Worm (Caenorhabditis elegans) whole organism, young adult: ENCODE results near the gene B0403.6.

Source experiments
- C06A6.2 ChIP-seq: fragments of 200-800 bp; sonication (Bioruptor generic); conservative IDR thresholded peaks from 2 replicates; pipeline ENCODE4 v1.3.6; 2022; ENCODE audit warnings: missing genetic modification characterization, missing compliant biosample characterization
- C17E4.6 ChIP-seq: fragments of 200-800 bp; sonication (Bioruptor generic); IDR thresholded peaks from 2 replicates; pipeline ENCODE4 v1.3.6; 2022; ENCODE audit warnings: missing genetic modification reagents, missing genetic modification characterization, missing compliant biosample characterization
- F33H1.4 ChIP-seq: fragments of 200-800 bp; sonication (Bioruptor generic); IDR thresholded peaks from 2 replicates; pipeline ENCODE4 v1.3.6; 2022; ENCODE audit warnings: missing genetic modification reagents, missing genetic modification characterization, missing compliant biosample characterization
- F52B5.7 ChIP-seq: sonication (generic microtip); optimal IDR thresholded peaks from 2 replicates; lab custom pipeline; 2016; ENCODE audit warnings: mild to moderate bottlenecking, missing genetic modification characterization, missing compliant biosample characterization
- F57A8.1 ChIP-seq: fragments of 200-800 bp; sonication (Bioruptor generic); optimal IDR thresholded peaks from 2 replicates; lab custom pipeline; 2018; ENCODE audit warnings: mild to moderate bottlenecking, missing genetic modification characterization, moderate library complexity, missing compliant biosample characterization
- Y53F4B.3 ChIP-seq: fragments of 200-800 bp; sonication (Bioruptor generic); IDR thresholded peaks from 2 replicates; pipeline ENCODE4 v1.3.6; 2022; ENCODE audit warnings: missing genetic modification reagents, missing genetic modification characterization, missing compliant biosample characterization
- Y79H2A.3 ChIP-seq: fragments of 200-800 bp; sonication (Bioruptor generic); conservative IDR thresholded peaks from 2 replicates; pipeline ENCODE4 v1.3.6; 2022; ENCODE audit warnings: missing genetic modification reagents, missing genetic modification characterization, missing compliant biosample characterization
- ZK185.1 ChIP-seq: sonication (generic microtip); optimal IDR thresholded peaks from 2 replicates; lab custom pipeline; 2016; ENCODE audit warnings: mild to moderate bottlenecking, missing genetic modification characterization, missing compliant biosample characterization; ENCODE audit not compliant: poor library complexity, severe bottlenecking
- attf-5 ChIP-seq: fragments of 200-800 bp; sonication (Bioruptor generic); optimal IDR thresholded peaks from 2 replicates; lab custom pipeline; 2018; ENCODE audit warnings: mild to moderate bottlenecking, missing genetic modification characterization, missing compliant biosample characterization
- bed-1 ChIP-seq: fragments of 200-800 bp; sonication (Bioruptor generic); IDR thresholded peaks from 2 replicates; pipeline ENCODE4 v1.3.6; 2022; ENCODE audit warnings: missing genetic modification reagents, missing genetic modification characterization, missing compliant biosample characterization
- ceh-100 ChIP-seq: fragments of 200-800 bp; sonication (Bioruptor generic); IDR thresholded peaks from 2 replicates; pipeline ENCODE4 v1.3.6; 2022; ENCODE audit warnings: missing genetic modification reagents, missing genetic modification characterization, missing compliant biosample characterization
- ceh-27 ChIP-seq: fragments of 200-800 bp; sonication (Bioruptor generic); optimal IDR thresholded peaks from 2 replicates; lab custom pipeline; 2018; ENCODE audit warnings: mild to moderate bottlenecking, missing genetic modification characterization, moderate library complexity, missing compliant biosample characterization
- ceh-40 ChIP-seq: fragments of 200-800 bp; sonication (Bioruptor generic); IDR thresholded peaks from 2 replicates; pipeline ENCODE4 v1.3.6; 2022; ENCODE audit warnings: missing genetic modification characterization, missing compliant biosample characterization
- chd-7 ChIP-seq: sonication (generic microtip); optimal IDR thresholded peaks from 2 replicates; lab custom pipeline; 2016; ENCODE audit warnings: mild to moderate bottlenecking, missing genetic modification characterization, moderate library complexity, missing compliant biosample characterization
- dpff-1 ChIP-seq: sonication (generic microtip); optimal IDR thresholded peaks from 2 replicates; lab custom pipeline; 2017; ENCODE audit warnings: mild to moderate bottlenecking, missing genetic modification characterization, missing compliant biosample characterization
- dpl-1 ChIP-seq: fragments of 150-350 bp; optimal IDR thresholded peaks from 2 replicates; lab custom pipeline; 2014; ENCODE audit warnings: missing biosample characterization, missing genetic modification reagents, missing genetic modification characterization
- efl-1 ChIP-seq: fragments of 150-350 bp; optimal IDR thresholded peaks from 2 replicates; lab custom pipeline; 2014; ENCODE audit warnings: missing biosample characterization, missing genetic modification reagents, missing genetic modification characterization
- him-1 ChIP-seq: sonication (generic microtip); optimal IDR thresholded peaks from 2 replicates; lab custom pipeline; 2016; ENCODE audit warnings: missing genotype, missing genetic modification reagents, missing genetic modification characterization, missing compliant biosample characterization
- hmg-1.2 ChIP-seq: fragments of 200-800 bp; sonication (Bioruptor generic); IDR thresholded peaks from 2 replicates; pipeline ENCODE4 v1.3.6; 2022; ENCODE audit warnings: missing genetic modification reagents, missing genetic modification characterization, missing compliant biosample characterization
- lag-1 ChIP-seq: fragments of 200-800 bp; sonication (Bioruptor generic); IDR thresholded peaks from 2 replicates; pipeline ENCODE4 v1.3.6; 2022; ENCODE audit warnings: missing genetic modification reagents, missing genetic modification characterization, missing compliant biosample characterization
- lir-1 ChIP-seq: fragments of 200-800 bp; sonication (Bioruptor generic); conservative IDR thresholded peaks from 2 replicates; pipeline ENCODE4 v1.3.6; 2022; ENCODE audit warnings: missing genetic modification reagents, missing genetic modification characterization, missing compliant biosample characterization
- lsy-27 ChIP-seq: sonication (generic microtip); optimal IDR thresholded peaks from 2 replicates; lab custom pipeline; 2017; ENCODE audit warnings: missing genetic modification characterization, mild to moderate bottlenecking, missing compliant biosample characterization, antibody characterized with exemption, missing genotype, borderline replicate concordance; ENCODE audit not compliant: insufficient read depth
- madf-10 ChIP-seq: sonication (generic microtip); optimal IDR thresholded peaks from 2 replicates; lab custom pipeline; 2016; ENCODE audit warnings: mild to moderate bottlenecking, missing genetic modification characterization, missing compliant biosample characterization
- madf-6 ChIP-seq: fragments of 200-800 bp; sonication (Bioruptor generic); IDR thresholded peaks from 2 replicates; pipeline ENCODE4 v1.3.6; 2022; ENCODE audit warnings: missing genetic modification reagents, missing genetic modification characterization, missing compliant biosample characterization
- madf-8 ChIP-seq: fragments of 200-800 bp; sonication (Bioruptor generic); conservative IDR thresholded peaks from 2 replicates; pipeline ENCODE4 v1.3.6; 2022; ENCODE audit warnings: missing genetic modification reagents, missing genetic modification characterization, missing compliant biosample characterization
- mel-28 ChIP-seq: sonication (generic microtip); optimal IDR thresholded peaks from 2 replicates; lab custom pipeline; 2016; ENCODE audit warnings: borderline replicate concordance, mild to moderate bottlenecking, missing genetic modification characterization, missing compliant biosample characterization
- nfyb-1 ChIP-seq: fragments of 200-800 bp; sonication (Bioruptor generic); IDR thresholded peaks from 2 replicates; pipeline ENCODE4 v1.3.6; 2022; ENCODE audit warnings: missing genetic modification reagents, missing genetic modification characterization, missing compliant biosample characterization
- nhr-120 ChIP-seq: fragments of 200-800 bp; sonication (Bioruptor generic); IDR thresholded peaks from 2 replicates; pipeline ENCODE4 v1.3.6; 2022; ENCODE audit warnings: missing genetic modification characterization, missing compliant biosample characterization
- nhr-179 ChIP-seq: sonication (generic microtip); optimal IDR thresholded peaks from 2 replicates; lab custom pipeline; 2016; ENCODE audit warnings: mild to moderate bottlenecking, missing genetic modification characterization, missing compliant biosample characterization
- nhr-80 ChIP-seq: sonication (generic microtip); optimal IDR thresholded peaks from 2 replicates; lab custom pipeline; 2016; ENCODE audit warnings: missing genetic modification characterization, missing compliant biosample characterization
- rpc-1 ChIP-seq, 2 experiments: fragments of 150-350 bp in 1 of 2; sonication (generic microtip) in 1 of 2; optimal IDR thresholded peaks; 2 replicates each; lab custom pipeline; 2014 to 2018; ENCODE audit warnings: missing biosample characterization in 1 of 2, missing genetic modification characterization in 1 of 2, missing genetic modification reagents in 1 of 2, missing genotype in 1 of 2
- sea-2 ChIP-seq: fragments of 200-800 bp; sonication (Bioruptor generic); IDR thresholded peaks from 2 replicates; pipeline ENCODE4 v1.3.6; 2022; ENCODE audit warnings: missing genetic modification characterization, missing compliant biosample characterization
- snpc-1.1 ChIP-seq: sonication (generic microtip); optimal IDR thresholded peaks from 2 replicates; lab custom pipeline; 2017; ENCODE audit warnings: missing genetic modification characterization, mild to moderate bottlenecking, missing compliant biosample characterization, antibody characterized with exemption, moderate library complexity, missing genotype, missing genetic modification reagents; ENCODE audit not compliant: insufficient read depth
- unc-62 ChIP-seq: fragments of 150-350 bp; optimal IDR thresholded peaks from 2 replicates; lab custom pipeline; 2014; ENCODE audit warnings: missing biosample characterization, missing genetic modification reagents, missing genetic modification characterization
- ztf-22 ChIP-seq: fragments of 200-800 bp; sonication (Bioruptor generic); optimal IDR thresholded peaks from 2 replicates; lab custom pipeline; 2018; ENCODE audit warnings: mild to moderate bottlenecking, missing genetic modification characterization, moderate library complexity, missing compliant biosample characterization

B0403.6 gene

ce11 chrX:7112589-7112988 lies 37.4 kb upstream of the B0403.6 start, which contains the start of gene C36B7.1:
Gene C36B7.1, plus strand, starts transcription at chrX:7112889.
- TF ChIP-seq Y53F4B.3 (GFP tag; lab: Robert Waterston, UW) (no peak), C06A6.2 (no peak), madf-8 (GFP tag; lab: Robert Waterston, UW) (no peak), madf-10 (tag; lab: Kevin White, UChicago) (no peak), bed-1 (no peak), ceh-40 (no peak), F33H1.4 (GFP tag; lab: Robert Waterston, UW) (no peak), efl-1 (GFP tag; lab: Kevin White, UChicago) (no peak), nhr-179 (tag; lab: Kevin White, UChicago) (no peak)

ce11 chrX:7106103-7106502 lies 31.0 kb upstream of the B0403.6 start, which contains the start of gene C36B7.2:
Gene C36B7.2, plus strand, starts transcription at chrX:7106403.
- TF ChIP-seq Y79H2A.3: no peak
- TF ChIP-seq ceh-100 (GFP tag; lab: Robert Waterston, UW): no peak
- TF ChIP-seq hmg-1.2 (GFP tag; lab: Robert Waterston, UW): no peak
- TF ChIP-seq efl-1 (GFP tag; lab: Kevin White, UChicago): no peak
- TF ChIP-seq ceh-40: no peak
- no peak for TF ChIP-seq lsy-27 (tag; lab: Kevin White, UChicago)
- no peak for TF ChIP-seq nhr-120 (GFP tag; lab: Robert Waterston, UW)
- TF ChIP-seq madf-10 (tag; lab: Kevin White, UChicago): no peak

ce11 chrX:7101477-7101876 lies 26.3 kb upstream of the B0403.6 start, which contains the start of gene C36B7.3:
Gene C36B7.3, plus strand, starts transcription at chrX:7101777.
- no peak for TF ChIP-seq lag-1 (GFP tag; lab: Robert Waterston, UW)
- no peak for TF ChIP-seq unc-62 (GFP tag; lab: Kevin White, UChicago)
- no peak for TF ChIP-seq nhr-120 (GFP tag; lab: Robert Waterston, UW)
- TF ChIP-seq ztf-22 (GFP tag; lab: Kevin White, UChicago): no peak
- no peak for TF ChIP-seq chd-7
- TF ChIP-seq sea-2: no peak
- TF ChIP-seq ZK185.1: no peak
- no peak for TF ChIP-seq C06A6.2
- TF ChIP-seq him-1 (tag; lab: Kevin White, UChicago): no peak
- no peak for TF ChIP-seq C17E4.6 (GFP tag; lab: Robert Waterston, UW)
- TF ChIP-seq rpc-1 (optimal IDR thresholded peaks at IDR 0.05; lab: Kevin White, UChicago): no peak
- no peak for TF ChIP-seq rpc-1 (tag; optimal IDR thresholded peaks at IDR 0.05; lab: Kevin White, UChicago)
- no peak for TF ChIP-seq mel-28 (tag; lab: Kevin White, UChicago)
- TF ChIP-seq F57A8.1 (GFP tag; lab: Kevin White, UChicago): no peak
- no peak for TF ChIP-seq F52B5.7 (tag; lab: Kevin White, UChicago)
- TF ChIP-seq dpff-1 (tag; lab: Kevin White, UChicago): no peak
- no peak for TF ChIP-seq nfyb-1
- no peak for TF ChIP-seq snpc-1.1 (tag; lab: Kevin White, UChicago)
- no peak for TF ChIP-seq madf-6 (GFP tag; lab: Robert Waterston, UW)
- no peak for TF ChIP-seq dpl-1
- TF ChIP-seq ceh-27 (GFP tag; lab: Kevin White, UChicago): no peak

ce11 chrX:7100290-7100689 lies 25.1 kb upstream of the B0403.6 start, which contains the start of gene C36B7.6:
Gene C36B7.6, minus strand, starts transcription at chrX:7100338.
- TF ChIP-seq nhr-80 (tag; lab: Kevin White, UChicago) (peak; percentile 58), attf-5 (GFP tag; lab: Kevin White, UChicago) (peak; percentile 27), lir-1 (GFP tag; lab: Robert Waterston, UW) (no peak)
